Worm (Caenorhabditis elegans): ENCODE data around the gene decr-1.2.

DNA sequence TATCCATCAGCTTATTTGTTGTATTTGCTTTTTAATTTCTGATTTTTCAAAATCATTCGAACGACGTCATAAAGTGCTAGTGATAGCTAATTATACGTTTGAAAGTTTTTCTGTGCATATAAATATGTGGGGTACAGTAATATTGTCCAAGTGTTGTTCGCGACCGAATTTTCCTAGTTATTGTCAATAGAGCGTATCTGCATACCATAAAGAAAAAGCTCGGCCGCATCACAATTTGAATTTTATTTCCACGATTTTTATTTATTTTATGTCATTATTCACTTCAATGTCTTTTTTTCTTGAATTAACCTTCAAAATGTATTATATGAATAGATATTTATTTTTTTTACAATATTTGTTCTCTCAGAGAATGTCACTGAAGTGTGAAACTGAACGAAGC lies 28.6 kb upstream of the decr-1.2 start, which contains the start of gene rnh-2:
- TF ChIP-seq ztf-23 (GFP tag; IDR thresholded peaks at IDR 0.05) (peak; percentile 68), ref-1 (GFP tag; conservative IDR thresholded peaks at IDR 0.05) (no peak), ztf-29 (GFP tag; IDR thresholded peaks at IDR 0.05) (no peak), tab-1 (GFP tag; IDR thresholded peaks at IDR 0.05) (no peak), flt-1 (GFP tag; IDR thresholded peaks at IDR 0.05) (0 out of 2 replicates have a peak, but pooled peaks have one; percentile 54), med-1 (GFP tag; optimal IDR thresholded peaks at IDR 0.05; ENCODE audit: insufficient read depth) (no peak), klf-2 (GFP tag; conservative IDR thresholded peaks at IDR 0.05) (no peak)
